Worm (Caenorhabditis elegans) whole organism, L2 larva: ENCODE results near the gene col-172.

Experiments
- F13H6.1 ChIP-seq: sonication (generic microtip); optimal IDR thresholded peaks from 2 replicates; lab custom pipeline; 2016; ENCODE audit warnings: missing genetic modification characterization, missing compliant biosample characterization
- R02D3.7 ChIP-seq: fragments of 150-350 bp; optimal IDR thresholded peaks from 2 replicates; lab custom pipeline; 2014; ENCODE audit warnings: missing biosample characterization, missing genetic modification characterization
- Y55F3AM.14 ChIP-seq: fragments of 200-800 bp; sonication (Bioruptor generic); optimal IDR thresholded peaks from 2 replicates; lab custom pipeline; 2018; ENCODE audit warnings: mild to moderate bottlenecking, missing genetic modification characterization, missing compliant biosample characterization
- ZK546.5 ChIP-seq: sonication (generic microtip); optimal IDR thresholded peaks from 2 replicates; lab custom pipeline; 2017; ENCODE audit warnings: missing biosample characterization, missing genetic modification characterization
- alr-1 ChIP-seq: fragments of 150-350 bp; optimal IDR thresholded peaks from 2 replicates; lab custom pipeline; 2014; ENCODE audit warnings: missing biosample characterization, missing genetic modification characterization
- ama-1 ChIP-seq: fragments of 150-350 bp; optimal IDR thresholded peaks from 2 replicates; lab custom pipeline; 2018; ENCODE audit warnings: inconsistent platforms
- ceh-82 ChIP-seq: fragments of 150-350 bp; optimal IDR thresholded peaks from 2 replicates; lab custom pipeline; 2014; ENCODE audit warnings: missing biosample characterization, missing genetic modification characterization
- crh-2 ChIP-seq: sonication (generic microtip); optimal IDR thresholded peaks from 2 replicates; lab custom pipeline; 2017; ENCODE audit warnings: missing biosample characterization, missing genetic modification characterization
- elt-3 ChIP-seq: sonication (generic microtip); optimal IDR thresholded peaks from 2 replicates; lab custom pipeline; 2017; ENCODE audit warnings: missing biosample characterization, missing genetic modification characterization
- fos-1 ChIP-seq: fragments of 150-350 bp; optimal IDR thresholded peaks from 2 replicates; lab custom pipeline; 2014; ENCODE audit warnings: missing biosample characterization, missing genetic modification characterization
- lin-11 ChIP-seq: fragments of 150-350 bp; sonication (generic microtip); optimal IDR thresholded peaks from 2 replicates; lab custom pipeline; 2014; ENCODE audit warnings: missing biosample characterization, missing genetic modification characterization, inconsistent platforms, mixed read lengths
- lin-13 ChIP-seq: fragments of 150-350 bp; optimal IDR thresholded peaks from 2 replicates; lab custom pipeline; 2014; ENCODE audit warnings: missing biosample characterization, missing genetic modification reagents, missing genetic modification characterization
- lin-39 ChIP-seq: fragments of 150-350 bp; optimal IDR thresholded peaks from 2 replicates; lab custom pipeline; 2014; ENCODE audit warnings: missing biosample characterization, missing genetic modification reagents, missing genetic modification characterization
- lsy-2 ChIP-seq, 2 experiments: fragments of 150-350 bp in 1 of 2; sonication (generic microtip) in 1 of 2; optimal IDR thresholded peaks; 2 replicates each; lab custom pipeline; 2014 to 2017; ENCODE audit warnings: missing biosample characterization in 2 of 2, missing genetic modification characterization in 2 of 2
- mab-5 ChIP-seq: fragments of 150-350 bp; optimal IDR thresholded peaks from 2 replicates; lab custom pipeline; 2014; ENCODE audit warnings: missing biosample characterization, missing genetic modification characterization
- mdl-1 ChIP-seq, 2 experiments: fragments of 150-350 bp in 1 of 2; sonication (generic microtip) in 1 of 2; optimal IDR thresholded peaks; 2 replicates each; lab custom pipeline; 2017; ENCODE audit warnings: missing biosample characterization in 2 of 2, missing genetic modification characterization in 2 of 2
- nhr-10 ChIP-seq: sonication (generic microtip); optimal IDR thresholded peaks from 2 replicates; lab custom pipeline; 2017; ENCODE audit warnings: missing biosample characterization, missing genetic modification characterization
- nhr-21 ChIP-seq: fragments of 150-350 bp; optimal IDR thresholded peaks from 2 replicates; lab custom pipeline; 2014; ENCODE audit warnings: missing biosample characterization, missing genetic modification characterization
- nhr-23 ChIP-seq: fragments of 150-350 bp; optimal IDR thresholded peaks from 2 replicates; lab custom pipeline; 2014; ENCODE audit warnings: missing biosample characterization, missing genetic modification reagents, missing genetic modification characterization
- nhr-237 ChIP-seq: fragments of 150-350 bp; optimal IDR thresholded peaks from 2 replicates; lab custom pipeline; 2014; ENCODE audit warnings: missing biosample characterization, missing genetic modification characterization
- nhr-6 ChIP-seq: fragments of 150-350 bp; optimal IDR thresholded peaks from 2 replicates; lab custom pipeline; 2014; ENCODE audit warnings: missing biosample characterization, missing genetic modification characterization
- nhr-77 ChIP-seq: fragments of 150-350 bp; optimal IDR thresholded peaks from 2 replicates; lab custom pipeline; 2014; ENCODE audit warnings: missing biosample characterization, missing genetic modification characterization
- peb-1 ChIP-seq: fragments of 150-350 bp; optimal IDR thresholded peaks from 2 replicates; lab custom pipeline; 2014; ENCODE audit warnings: missing biosample characterization, missing genetic modification characterization
- sma-3 ChIP-seq: sonication (generic microtip); optimal IDR thresholded peaks from 2 replicates; lab custom pipeline; 2016; ENCODE audit warnings: missing genetic modification reagents, missing genetic modification characterization, missing compliant biosample characterization
- sma-9 ChIP-seq, 2 experiments: fragments of 150-350 bp in 1 of 2; sonication (generic microtip) in 1 of 2; optimal IDR thresholded peaks; 2 replicates each; lab custom pipeline; 2014 to 2016; ENCODE audit warnings: missing genetic modification characterization in 2 of 2, mild to moderate bottlenecking in 1 of 2, missing biosample characterization in 1 of 2, missing compliant biosample characterization in 1 of 2, missing genetic modification reagents in 1 of 2, moderate library complexity in 1 of 2
- snpc-4 ChIP-seq: fragments of 150-350 bp; optimal IDR thresholded peaks from 2 replicates; lab custom pipeline; 2014; ENCODE audit warnings: missing biosample characterization, missing genetic modification characterization
- unc-39 ChIP-seq: fragments of 150-350 bp; optimal IDR thresholded peaks from 2 replicates; lab custom pipeline; 2014; ENCODE audit warnings: missing biosample characterization, missing genetic modification characterization
- unc-55 ChIP-seq: fragments of 150-350 bp; sonication (generic microtip); optimal IDR thresholded peaks from 3 replicates; lab custom pipeline; 2014; ENCODE audit warnings: missing biosample characterization, missing genetic modification reagents, missing genetic modification characterization
- zag-1 ChIP-seq: fragments of 150-350 bp; optimal IDR thresholded peaks from 2 replicates; lab custom pipeline; 2014; ENCODE audit warnings: missing biosample characterization, missing genetic modification characterization
- ztf-1 ChIP-seq: fragments of 200-800 bp; sonication (Bioruptor generic); conservative IDR thresholded peaks from 2 replicates; pipeline ENCODE4 v1.3.6; 2022; ENCODE audit warnings: missing genetic modification characterization, missing compliant biosample characterization
- ztf-11 ChIP-seq: sonication (generic microtip); optimal IDR thresholded peaks from 2 replicates; lab custom pipeline; 2017; ENCODE audit warnings: missing biosample characterization, missing genetic modification characterization
- ztf-4 ChIP-seq: fragments of 150-350 bp; optimal IDR thresholded peaks from 2 replicates; lab custom pipeline; 2014; ENCODE audit warnings: missing biosample characterization, missing genetic modification characterization

col-172 gene

ce11 chrX:6687756-6688155, 15.1 kb downstream of the col-172 start:
- TF ChIP-seq mab-5 (tag; lab: Kevin White, UChicago) (no peak), nhr-237 (tag; lab: Kevin White, UChicago) (no peak), R02D3.7 (tag; lab: Kevin White, UChicago) (no peak), ztf-1 (GFP tag; lab: Robert Waterston, UW) (no peak), nhr-6 (tag; lab: Kevin White, UChicago) (no peak), nhr-77 (tag; lab: Kevin White, UChicago) (no peak), nhr-10 (tag; lab: Kevin White, UChicago) (no peak), fos-1 (tag; lab: Kevin White, UChicago) (no peak), ama-1 (lab: Kevin White, UChicago) (no peak), snpc-4 (no peak), sma-9 (GFP tag; optimal IDR thresholded peaks at IDR 0.05; lab: Kevin White, UChicago) (no peak), sma-9 (tag; optimal IDR thresholded peaks at IDR 0.05; lab: Kevin White, UChicago) (no peak), lin-39 (tag; lab: Kevin White, UChicago) (no peak)
- TF ChIP-seq, all 48 proteins: peak for 0

- TF ChIP-seq ztf-4 (tag; lab: Kevin White, UChicago): no peak
- TF ChIP-seq mab-5 (tag; lab: Kevin White, UChicago): peak; percentile 50
- TF ChIP-seq zag-1 (tag; lab: Kevin White, UChicago): peak; percentile 19
- TF ChIP-seq nhr-23 (tag; lab: Kevin White, UChicago): peak; percentile 33
- peak; percentile 6 for TF ChIP-seq sma-9 (GFP tag; optimal IDR thresholded peaks at IDR 0.05; lab: Kevin White, UChicago)
- no peak for TF ChIP-seq sma-9 (tag; optimal IDR thresholded peaks at IDR 0.05; lab: Kevin White, UChicago)
Observed at ce11 chrX:6688953-6689562, 16.4 kb downstream of the col-172 start.

ce11 chrX:6689985-6690384, 17.4 kb downstream of the col-172 start, which contains the start of gene F38B6.6:
F38B6.6 (minus strand) TSS chrX:6690085.
- TF ChIP-seq mdl-1 (tag; optimal IDR thresholded peaks at IDR 0.05; lab: Kevin White, UChicago): no peak
- peak; percentile 10 for TF ChIP-seq mab-5 (tag; lab: Kevin White, UChicago)
- no peak for TF ChIP-seq lsy-2 (tag; optimal IDR thresholded peaks at IDR 0.05; lab: Kevin White, UChicago)
- TF ChIP-seq unc-55: peak; percentile 27
- TF ChIP-seq, all 48 proteins: peak for 2

ce11 chrX:6691653-6692052, 19.0 kb downstream of the col-172 start:
- no peak for TF ChIP-seq nhr-77 (tag; lab: Kevin White, UChicago)
- no peak for TF ChIP-seq alr-1
- no peak for TF ChIP-seq Y55F3AM.14 (GFP tag; lab: Kevin White, UChicago)
- TF ChIP-seq F13H6.1 (tag; lab: Kevin White, UChicago): no peak
- no peak for TF ChIP-seq ztf-11
- no peak for TF ChIP-seq ZK546.5 (tag; lab: Kevin White, UChicago)
- TF ChIP-seq ztf-4 (tag; lab: Kevin White, UChicago): no peak
- no peak for TF ChIP-seq unc-55
- TF ChIP-seq lin-11: no peak
- no peak for TF ChIP-seq ama-1 (lab: Kevin White, UChicago)
- TF ChIP-seq fos-1 (tag; lab: Kevin White, UChicago): no peak
- no peak for TF ChIP-seq unc-39 (tag; lab: Kevin White, UChicago)
- no peak for TF ChIP-seq crh-2 (tag; lab: Kevin White, UChicago)
- TF ChIP-seq ztf-1 (GFP tag; lab: Robert Waterston, UW): no peak
- no peak for TF ChIP-seq ceh-82 (tag; lab: Kevin White, UChicago)
- TF ChIP-seq mdl-1 (tag; optimal IDR thresholded peaks at IDR 0.05; lab: Kevin White, UChicago): no peak
- no peak for TF ChIP-seq peb-1 (tag; lab: Kevin White, UChicago)
- TF ChIP-seq lin-13: no peak
- TF ChIP-seq lsy-2 (tag; optimal IDR thresholded peaks at IDR 0.05; lab: Kevin White, UChicago): no peak
- no peak for TF ChIP-seq snpc-4
- TF ChIP-seq, all 48 proteins: peak for 0

ce11 chrX:6692896-6693295, 20.3 kb downstream of the col-172 start:
- TF ChIP-seq mdl-1 (tag; optimal IDR thresholded peaks at IDR 0.05; lab: Kevin White, UChicago): no peak
- no peak for TF ChIP-seq elt-3 (tag; lab: Kevin White, UChicago)
- no peak for TF ChIP-seq nhr-21 (tag; lab: Kevin White, UChicago)
- no peak for TF ChIP-seq sma-9 (GFP tag; optimal IDR thresholded peaks at IDR 0.05; lab: Kevin White, UChicago)
- TF ChIP-seq sma-9 (tag; optimal IDR thresholded peaks at IDR 0.05; lab: Kevin White, UChicago): no peak
- no peak for TF ChIP-seq nhr-237 (tag; lab: Kevin White, UChicago)
- TF ChIP-seq Y55F3AM.14 (GFP tag; lab: Kevin White, UChicago): no peak
- TF ChIP-seq ztf-11: no peak
- no peak for TF ChIP-seq snpc-4
- no peak for TF ChIP-seq lin-13
- TF ChIP-seq sma-3 (GFP tag; lab: Kevin White, UChicago): no peak
- TF ChIP-seq zag-1 (tag; lab: Kevin White, UChicago): no peak
- no peak for TF ChIP-seq unc-55
- TF ChIP-seq, all 48 proteins: peak for 0
